Fruit fly (Drosophila melanogaster) whole organism, embryonic: Measurements from ENCODE around the gene Pfas.
A peak's percentile ranks its signal among the peaks of the same experiment; 100 is the strongest.

Experiments used
- ATbp ChIP-seq: fragments of 200-800 bp; sonication (Bioruptor generic); optimal IDR thresholded peaks from 2 replicates; lab custom pipeline; 2017; ENCODE audit warnings: missing biosample characterization, mild to moderate bottlenecking, missing genetic modification characterization, missing genetic modification reagents
- Abd-B ChIP-seq: fragments of 200-800 bp; sonication (Bioruptor generic); optimal IDR thresholded peaks from 2 replicates; lab custom pipeline; 2018; ENCODE audit warnings: missing biosample characterization, mild to moderate bottlenecking, missing genetic modification characterization, moderate library complexity
- Aef1 ChIP-seq: fragments of 200-800 bp; sonication (Bioruptor generic); IDR thresholded peaks from 3 replicates; pipeline ENCODE4 v1.3.6; 2022; ENCODE audit warnings: missing biosample characterization, missing genetic modification characterization
- Blimp-1 ChIP-seq: fragments of 200-800 bp; sonication (Bioruptor generic); optimal IDR thresholded peaks from 3 replicates; lab custom pipeline; 2018; ENCODE audit warnings: missing biosample characterization, missing genetic modification characterization, mild to moderate bottlenecking, moderate library complexity, missing genetic modification reagents
- CG10366 ChIP-seq: fragments of 200-800 bp; sonication (Bioruptor generic); IDR thresholded peaks from 2 replicates; pipeline ENCODE4 v1.3.6; 2022; ENCODE audit warnings: missing biosample characterization, missing genetic modification characterization
- CG12659 ChIP-seq: fragments of 200-800 bp; sonication (Bioruptor generic); optimal IDR thresholded peaks from 3 replicates; lab custom pipeline; 2017; ENCODE audit warnings: mild to moderate bottlenecking, missing biosample characterization, missing genetic modification reagents, missing genetic modification characterization
- CG14667 ChIP-seq: fragments of 200-800 bp; sonication (Bioruptor generic); IDR thresholded peaks from 2 replicates; pipeline ENCODE4 v1.3.6; 2022; ENCODE audit warnings: missing biosample characterization, missing genetic modification characterization
- CG15269 ChIP-seq: fragments of 200-800 bp; sonication (Bioruptor generic); optimal IDR thresholded peaks from 2 replicates; lab custom pipeline; 2018; ENCODE audit warnings: missing biosample characterization, mild to moderate bottlenecking, missing genetic modification characterization, moderate library complexity
- CG15696 ChIP-seq: fragments of 200-800 bp; sonication (Bioruptor generic); optimal IDR thresholded peaks from 2 replicates; lab custom pipeline; 2019; ENCODE audit warnings: missing biosample characterization, mild to moderate bottlenecking, missing genetic modification characterization, moderate library complexity
- CG1647 ChIP-seq: fragments of 200-800 bp; sonication (Bioruptor generic); optimal IDR thresholded peaks from 3 replicates; lab custom pipeline; 2016; ENCODE audit warnings: missing biosample characterization, missing genetic modification characterization
- CG17186 ChIP-seq: fragments of 200-800 bp; sonication (Bioruptor generic); optimal IDR thresholded peaks from 3 replicates; lab custom pipeline; 2017; ENCODE audit warnings: missing biosample characterization, missing genetic modification reagents, missing genetic modification characterization
- CG17361 ChIP-seq: fragments of 200-800 bp; sonication (Bioruptor generic); IDR thresholded peaks from 3 replicates; pipeline ENCODE4 v1.3.6; 2022; ENCODE audit warnings: missing biosample characterization, missing genetic modification characterization
- CG2129 ChIP-seq: fragments of 200-800 bp; sonication (Bioruptor generic); IDR thresholded peaks from 2 replicates; pipeline ENCODE4 v1.3.6; 2022; ENCODE audit warnings: missing biosample characterization, missing genetic modification characterization; ENCODE audit not compliant: partially characterized antibody
- CG3726 ChIP-seq: fragments of 200-800 bp; sonication (Bioruptor generic); IDR thresholded peaks from 3 replicates; pipeline ENCODE4, ENCODE4 v1.3.6; 2022; ENCODE audit warnings: missing biosample characterization, missing genetic modification characterization
- CG3995 ChIP-seq: fragments of 200-800 bp; sonication (Bioruptor generic); optimal IDR thresholded peaks from 3 replicates; lab custom pipeline; 2016; ENCODE audit warnings: missing biosample characterization, missing genetic modification characterization
- CG4404 ChIP-seq: fragments of 200-800 bp; sonication (Bioruptor generic); IDR thresholded peaks from 2 replicates; pipeline ENCODE4 v1.3.6; 2022; ENCODE audit warnings: missing biosample characterization, missing genetic modification characterization
- CG4424 ChIP-seq: fragments of 200-800 bp; sonication (Bioruptor generic); optimal IDR thresholded peaks from 3 replicates; lab custom pipeline; 2016; ENCODE audit warnings: missing biosample characterization, missing genetic modification characterization
- CG4820 ChIP-seq: fragments of 200-800 bp; sonication (Bioruptor generic); optimal IDR thresholded peaks from 3 replicates; lab custom pipeline; 2016; ENCODE audit warnings: missing biosample characterization, missing genetic modification characterization
- CG5953 ChIP-seq: fragments of 200-800 bp; sonication (Bioruptor generic); IDR thresholded peaks from 2 replicates; pipeline ENCODE4 v1.3.6; 2022; ENCODE audit warnings: missing biosample characterization, missing genetic modification characterization
- CG6254 ChIP-seq: fragments of 200-800 bp; sonication (Bioruptor generic); optimal IDR thresholded peaks from 3 replicates; lab custom pipeline; 2017; ENCODE audit warnings: mild to moderate bottlenecking, missing biosample characterization, missing genetic modification reagents, missing genetic modification characterization
- CG7556 ChIP-seq: fragments of 200-800 bp; sonication (Bioruptor generic); optimal IDR thresholded peaks from 2 replicates; lab custom pipeline; 2017; ENCODE audit warnings: missing biosample characterization, mild to moderate bottlenecking, missing genetic modification characterization
- CoRest ChIP-seq: fragments of 200-800 bp; sonication (Bioruptor generic); optimal IDR thresholded peaks from 3 replicates; lab custom pipeline; 2018; ENCODE audit warnings: missing biosample characterization, mild to moderate bottlenecking, missing genetic modification characterization, moderate library complexity
- Doc2 ChIP-seq: fragments of 200-800 bp; sonication (Bioruptor generic); IDR thresholded peaks from 2 replicates; pipeline ENCODE4 v1.3.6; 2022; ENCODE audit warnings: missing biosample characterization, missing genetic modification characterization
- E2f2 ChIP-seq: fragments of 200-800 bp; sonication (Bioruptor generic); IDR thresholded peaks from 2 replicates; pipeline ENCODE4 v1.3.6; 2022; ENCODE audit warnings: missing biosample characterization, missing genetic modification characterization
- Lhr ChIP-seq: fragments of 200-800 bp; sonication (Bioruptor generic); optimal IDR thresholded peaks from 3 replicates; lab custom pipeline; 2017; ENCODE audit warnings: mild to moderate bottlenecking, missing biosample characterization, missing genetic modification reagents, missing genetic modification characterization
- MESR4 ChIP-seq: fragments of 200-800 bp; sonication (Bioruptor generic); optimal IDR thresholded peaks from 2 replicates; lab custom pipeline; 2018; ENCODE audit warnings: missing biosample characterization, mild to moderate bottlenecking, missing genetic modification characterization, moderate library complexity
- Meics ChIP-seq: fragments of 200-800 bp; sonication (Bioruptor generic); optimal IDR thresholded peaks from 2 replicates; lab custom pipeline; 2017; ENCODE audit warnings: missing biosample characterization, mild to moderate bottlenecking, missing genetic modification characterization
- Mes4 ChIP-seq: fragments of 200-800 bp; sonication (Bioruptor generic); optimal IDR thresholded peaks from 2 replicates; lab custom pipeline; 2016; ENCODE audit warnings: missing biosample characterization, missing genetic modification characterization
- NK7.1 ChIP-seq: fragments of 200-800 bp; sonication (Bioruptor generic); optimal IDR thresholded peaks from 3 replicates; lab custom pipeline; 2016; ENCODE audit warnings: missing biosample characterization, missing genetic modification characterization
- Optix ChIP-seq: fragments of 200-800 bp; sonication (Bioruptor generic); IDR thresholded peaks from 3 replicates; pipeline ENCODE4 v1.3.6; 2022; ENCODE audit warnings: missing biosample characterization, missing genetic modification characterization
- Side ChIP-seq: fragments of 200-800 bp; sonication (Bioruptor generic); optimal IDR thresholded peaks from 2 replicates; lab custom pipeline; 2016; ENCODE audit warnings: missing biosample characterization, missing genetic modification characterization
- Trl ChIP-seq, 3 experiments: fragments of >200 bp in 2 of 3; fragments of 200-800 bp in 1 of 3; sonication (Bioruptor generic) in 1 of 3; optimal IDR thresholded peaks; 2 replicates in 1 of 3; 3 replicates in 2 of 3; lab custom pipeline; 2016 to 2017; ENCODE audit warnings: missing biosample characterization in 1 of 3, missing genetic modification characterization in 1 of 3
- Vsx1 ChIP-seq: fragments of 200-800 bp; sonication (Bioruptor generic); optimal IDR thresholded peaks from 2 replicates; lab custom pipeline; 2017; ENCODE audit warnings: missing biosample characterization, mild to moderate bottlenecking, missing genetic modification characterization, missing genetic modification reagents
- ase ChIP-seq: fragments of 200-800 bp; sonication (Bioruptor generic); IDR thresholded peaks from 3 replicates; pipeline ENCODE4 v1.3.6; 2022; ENCODE audit warnings: missing biosample characterization, missing genetic modification characterization
- emc ChIP-seq: fragments of 200-800 bp; sonication (Bioruptor generic); optimal IDR thresholded peaks from 2 replicates; lab custom pipeline; 2016; ENCODE audit warnings: missing biosample characterization, missing genetic modification characterization
- ftz-f1 ChIP-seq: fragments of 200-800 bp; sonication (Bioruptor generic); optimal IDR thresholded peaks from 2 replicates; lab custom pipeline; 2016; ENCODE audit warnings: missing biosample characterization, missing genetic modification characterization
- h ChIP-seq: fragments of >200 bp; optimal IDR thresholded peaks from 2 replicates; lab custom pipeline; 2017
- ham ChIP-seq: fragments of 200-800 bp; sonication (Bioruptor generic); IDR thresholded peaks from 2 replicates; pipeline ENCODE4 v1.3.6; 2022; ENCODE audit warnings: missing biosample characterization, missing genetic modification characterization
- ind ChIP-seq: fragments of 200-800 bp; sonication (Bioruptor generic); optimal IDR thresholded peaks from 3 replicates; lab custom pipeline; 2016; ENCODE audit warnings: missing biosample characterization, missing genetic modification characterization
- jing ChIP-seq: fragments of 200-800 bp; sonication (Bioruptor generic); optimal IDR thresholded peaks from 2 replicates; lab custom pipeline; 2018; ENCODE audit warnings: missing biosample characterization, mild to moderate bottlenecking, missing genetic modification characterization
- kah ChIP-seq: fragments of 200-800 bp; sonication (Bioruptor generic); optimal IDR thresholded peaks from 2 replicates; lab custom pipeline; 2018; ENCODE audit warnings: missing biosample characterization, mild to moderate bottlenecking, missing genetic modification characterization
- nerfin-2 ChIP-seq: fragments of 200-800 bp; sonication (Bioruptor generic); IDR thresholded peaks from 2 replicates; pipeline ENCODE4 v1.3.6; 2022; ENCODE audit warnings: missing biosample characterization, missing genetic modification characterization; ENCODE audit not compliant: partially characterized antibody
- nom ChIP-seq: fragments of 200-800 bp; sonication (Bioruptor generic); optimal IDR thresholded peaks from 2 replicates; lab custom pipeline; 2017; ENCODE audit warnings: missing biosample characterization, missing genetic modification characterization, mild to moderate bottlenecking, moderate library complexity, missing genetic modification reagents
- org-1 ChIP-seq: fragments of 200-800 bp; sonication (Bioruptor generic); optimal IDR thresholded peaks from 2 replicates; lab custom pipeline; 2017; ENCODE audit warnings: missing biosample characterization, missing genetic modification characterization
- peb ChIP-seq: fragments of 200-800 bp; sonication (Bioruptor generic); IDR thresholded peaks from 2 replicates; pipeline ENCODE4 v1.3.6; 2022; ENCODE audit warnings: missing biosample characterization, missing genetic modification characterization
- salm ChIP-seq: fragments of 200-800 bp; sonication (Bioruptor generic); optimal IDR thresholded peaks from 2 replicates; lab custom pipeline; 2018; ENCODE audit warnings: missing biosample characterization, mild to moderate bottlenecking, missing genetic modification characterization
- sqz ChIP-seq: fragments of 200-800 bp; sonication (Bioruptor generic); optimal IDR thresholded peaks from 3 replicates; lab custom pipeline; 2018; ENCODE audit warnings: missing biosample characterization, mild to moderate bottlenecking, missing genetic modification characterization
- stc ChIP-seq: fragments of 200-800 bp; sonication (Bioruptor generic); IDR thresholded peaks from 2 replicates; pipeline ENCODE4 v1.3.6; 2022; ENCODE audit warnings: missing biosample characterization, missing genetic modification characterization
- stwl ChIP-seq: fragments of 200-800 bp; sonication (Bioruptor generic); optimal IDR thresholded peaks from 3 replicates; lab custom pipeline; 2018; ENCODE audit warnings: missing biosample characterization, mild to moderate bottlenecking, missing genetic modification characterization, moderate library complexity
- wor ChIP-seq: fragments of 200-800 bp; sonication (Bioruptor generic); IDR thresholded peaks from 2 replicates; pipeline ENCODE4 v1.3.6; 2022; ENCODE audit warnings: missing biosample characterization, missing genetic modification characterization
- zen2 ChIP-seq: fragments of 200-800 bp; sonication (Bioruptor generic); IDR thresholded peaks from 3 replicates; pipeline ENCODE4 v1.3.6; 2022; ENCODE audit warnings: missing biosample characterization, missing genetic modification characterization; ENCODE audit not compliant: partially characterized antibody

Pfas gene

dm6 chr2L:6065823-6066222 lies 20.0 kb upstream of the Pfas start, which contains the start of the genes Fbw5 and CG9147 (continued):
- peak; percentile 95 for TF ChIP-seq CG6254
- peak; percentile 71 for TF ChIP-seq nerfin-2 (GFP tag; lab: Robert Waterston, UW)
- peak; percentile 98 for TF ChIP-seq Lhr (GFP tag; lab: Kevin White, UChicago)
- peak; percentile 99 for TF ChIP-seq Aef1 (GFP tag; lab: Robert Waterston, UW)
- TF ChIP-seq Side = peak; percentile 100
- TF ChIP-seq zen2 (GFP tag; lab: Robert Waterston, UW) = peak; percentile 65; the same call in 2 of the 3 replicates
- TF ChIP-seq stc (GFP tag; lab: Robert Waterston, UW) = peak; percentile 99
- TF ChIP-seq ham (GFP tag; lab: Robert Waterston, UW) = peak; percentile 99
- TF ChIP-seq salm (tag; lab: Kevin White, UChicago) = peak; percentile 99
- peak; percentile 100 for TF ChIP-seq CoRest (tag; lab: Kevin White, UChicago)
- peak; percentile 99 for TF ChIP-seq CG5953 (GFP tag; lab: Robert Waterston, UW)
- peak; percentile 99 for TF ChIP-seq Mes4
- TF ChIP-seq CG3726 (GFP tag; lab: Robert Waterston, UW) = peak; percentile 99
- TF ChIP-seq Optix (GFP tag; lab: Robert Waterston, UW) = peak; percentile 99
- peak; percentile 98 for TF ChIP-seq CG14667 (GFP tag; lab: Robert Waterston, UW)
- peak; percentile 100 for TF ChIP-seq CG12659 (GFP tag; lab: Kevin White, UChicago)
- TF ChIP-seq CG15269 = peak; percentile 100
- TF ChIP-seq ATbp = peak; percentile 100
- peak; percentile 97 for TF ChIP-seq nom (GFP tag; lab: Kevin White, UChicago)
- TF ChIP-seq Blimp-1 = peak; percentile 99
- TF ChIP-seq Trl (optimal IDR thresholded peaks at IDR 0.05; lab: Kevin White, UChicago) = no peak
- peak; percentile 100 for TF ChIP-seq Trl (GFP tag; optimal IDR thresholded peaks at IDR 0.05; lab: Kevin White, UChicago)
- no peak for TF ChIP-seq CG2129 (GFP tag; lab: Robert Waterston, UW)
- TF ChIP-seq E2f2 (GFP tag; lab: Robert Waterston, UW) = peak; percentile 95
- peak; percentile 98 for TF ChIP-seq kah (GFP tag; lab: Kevin White, UChicago)
- TF ChIP-seq MESR4 (GFP tag; lab: Kevin White, UChicago) = peak; percentile 98
- peak; percentile 100 for TF ChIP-seq CG10366
- TF ChIP-seq Doc2 (GFP tag; lab: Robert Waterston, UW) = peak; percentile 95
- TF ChIP-seq CG4820 (GFP tag; lab: Kevin White, UChicago) = peak; percentile 99
- TF ChIP-seq Abd-B (GFP tag; lab: Kevin White, UChicago) = peak; percentile 99
- TF ChIP-seq org-1 (GFP tag; lab: Kevin White, UChicago) = peak; percentile 99
- peak; percentile 99 for TF ChIP-seq ase (GFP tag; lab: Robert Waterston, UW)
- peak; percentile 99 for TF ChIP-seq CG1647 (GFP tag; lab: Kevin White, UChicago)
- TF ChIP-seq Meics (GFP tag; lab: Kevin White, UChicago) = peak; percentile 99
- peak; percentile 99 for TF ChIP-seq CG17361 (GFP tag; lab: Robert Waterston, UW)
- peak; percentile 100 for TF ChIP-seq jing (GFP tag; lab: Kevin White, UChicago)
- peak; percentile 99 for TF ChIP-seq ind (GFP tag; lab: Kevin White, UChicago)
- peak; percentile 98 for TF ChIP-seq Vsx1 (GFP tag; lab: Kevin White, UChicago)
- TF ChIP-seq CG15696 = peak; percentile 97
- TF ChIP-seq CG7556 = peak; percentile 100
- peak; percentile 96 for TF ChIP-seq ftz-f1 (GFP tag; lab: Kevin White, UChicago)
- peak; percentile 98 for TF ChIP-seq CG4424 (GFP tag; lab: Kevin White, UChicago)
- TF ChIP-seq wor (GFP tag; lab: Robert Waterston, UW) = peak; percentile 99
- no peak for TF ChIP-seq h (lab: Kevin White, UChicago)
- peak; percentile 98 for TF ChIP-seq emc (GFP tag; lab: Kevin White, UChicago)
- peak; percentile 86 for TF ChIP-seq CG3995
- TF ChIP-seq CG4404 (GFP tag; lab: Robert Waterston, UW) = peak; percentile 98
- TF ChIP-seq peb (GFP tag; lab: Robert Waterston, UW) = peak; percentile 99
- TF ChIP-seq NK7.1 (GFP tag; lab: Kevin White, UChicago) = peak; percentile 99
- TF ChIP-seq sqz = peak; percentile 97
- TF ChIP-seq stwl (tag; lab: Kevin White, UChicago) = peak; percentile 88
- TF ChIP-seq CG17186 (GFP tag; lab: Kevin White, UChicago) = peak; percentile 93
